Worm (Caenorhabditis elegans): ENCODE data around the gene cha-1.
A peak's percentile ranks its signal among the peaks of the same experiment; 100 is the strongest.

cha-1 gene

DNA sequence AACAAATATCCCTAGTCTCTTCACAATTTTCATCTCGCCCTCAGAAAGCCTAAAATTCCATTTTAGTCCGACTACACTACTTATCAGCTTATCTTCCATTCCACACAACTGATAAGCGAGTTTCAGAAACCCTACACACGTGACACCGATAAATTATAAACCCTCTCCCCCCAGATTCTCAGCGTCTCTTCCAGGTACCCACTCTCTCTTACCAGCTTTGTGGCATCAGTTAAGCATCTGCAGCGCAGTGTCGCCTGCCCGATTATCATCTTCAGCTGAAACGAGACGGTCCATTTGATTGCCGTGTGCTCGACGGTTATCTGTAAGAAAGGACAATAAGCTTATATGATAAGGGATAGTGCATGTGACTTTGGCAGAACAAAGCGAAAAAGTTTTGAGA lies 12.7 kb downstream of the cha-1 start (continued):
- TF ChIP-seq nhr-67 (tag; optimal IDR thresholded peaks at IDR 0.05): no peak

DNA sequence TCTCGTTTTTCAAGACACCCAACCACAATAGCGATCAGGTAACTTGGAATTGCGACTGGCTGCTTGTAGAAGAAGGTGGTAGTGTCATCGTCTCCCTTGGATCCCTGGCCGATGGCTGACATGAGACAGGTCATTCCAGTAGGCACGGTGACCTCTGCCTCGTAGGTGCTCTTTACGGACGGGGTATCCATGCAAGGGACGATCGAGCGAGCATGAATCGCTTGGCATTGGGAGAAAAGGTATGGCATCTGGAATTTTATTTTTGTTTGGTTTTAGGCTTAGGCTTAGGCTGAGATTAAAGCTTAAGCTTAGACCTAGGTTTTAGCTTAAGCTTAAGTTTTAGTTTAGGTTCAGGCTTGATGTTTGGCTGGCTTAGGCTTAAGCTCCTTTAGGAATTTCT lies 13.5 kb downstream of the cha-1 start:
- TF ChIP-seq aly-2 (tag; optimal IDR thresholded peaks at IDR 0.05) (no peak), tbx-2 (tag; optimal IDR thresholded peaks at IDR 0.05) (no peak), elt-3 (tag; optimal IDR thresholded peaks at IDR 0.05) (no peak), fkh-10 (GFP tag; optimal IDR thresholded peaks at IDR 0.05) (no peak), nhr-43 (tag; optimal IDR thresholded peaks at IDR 0.05; ENCODE audit: poor library complexity, severe bottlenecking) (no peak), daf-12 (tag; optimal IDR thresholded peaks at IDR 0.05) (no peak), nhr-77 (tag; optimal IDR thresholded peaks at IDR 0.05) (no peak), ama-1 (optimal IDR thresholded peaks at IDR 0.05) (no peak), ceh-9 (tag; optimal IDR thresholded peaks at IDR 0.05) (no peak), pqm-1 (tag; optimal IDR thresholded peaks at IDR 0.05) (no peak), egl-5 (tag; optimal IDR thresholded peaks at IDR 0.05) (no peak), jun-1 (tag; optimal IDR thresholded peaks at IDR 0.05) (no peak), ceh-82 (tag; optimal IDR thresholded peaks at IDR 0.05) (no peak), ceh-28 (tag; optimal IDR thresholded peaks at IDR 0.05) (no peak), mml-1 (tag; optimal IDR thresholded peaks at IDR 0.05) (no peak), lsy-12 (tag; optimal IDR thresholded peaks at IDR 0.05) (no peak), eor-1 (tag; optimal IDR thresholded peaks at IDR 0.05) (no peak), nhr-67 (tag; optimal IDR thresholded peaks at IDR 0.05) (no peak)

DNA sequence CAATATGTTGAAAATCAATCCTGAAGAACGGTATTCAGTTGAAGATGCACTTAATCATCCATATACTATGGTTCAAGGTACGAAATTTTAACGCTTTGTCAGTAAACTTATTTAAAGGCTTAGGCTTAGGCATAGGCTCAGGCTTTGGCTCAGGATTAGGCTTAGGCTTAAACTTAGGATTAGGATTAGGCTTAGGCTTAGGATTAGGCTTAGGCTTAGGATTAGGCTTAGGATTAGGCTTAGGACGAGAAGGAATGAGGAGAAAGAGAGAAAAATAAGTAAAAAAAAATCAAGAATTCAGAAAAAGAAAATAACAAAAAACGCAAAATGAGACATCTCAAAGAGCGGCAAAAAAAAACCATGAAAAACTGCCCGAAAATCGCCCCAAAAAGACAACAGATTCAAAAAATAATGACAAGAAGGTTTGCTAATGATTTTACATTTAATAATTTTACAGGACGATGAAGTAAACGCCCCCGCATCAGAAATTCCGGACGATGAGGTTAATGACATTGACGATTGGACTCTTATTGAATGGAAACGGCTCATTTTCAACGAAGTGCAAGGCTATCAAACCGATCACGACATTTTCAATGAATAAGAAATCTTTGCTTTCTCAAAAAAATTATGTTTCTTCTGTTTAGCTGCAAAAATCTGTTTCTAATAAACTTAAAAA lies 15.8 kb downstream of the cha-1 start:
- TF ChIP-seq lin-39 (tag; optimal IDR thresholded peaks at IDR 0.05) (no peak), unc-39 (tag; optimal IDR thresholded peaks at IDR 0.05) (no peak), elt-2 (tag; optimal IDR thresholded peaks at IDR 0.05) (peak; percentile 18), skn-1 (tag; optimal IDR thresholded peaks at IDR 0.05) (no peak)

DNA sequence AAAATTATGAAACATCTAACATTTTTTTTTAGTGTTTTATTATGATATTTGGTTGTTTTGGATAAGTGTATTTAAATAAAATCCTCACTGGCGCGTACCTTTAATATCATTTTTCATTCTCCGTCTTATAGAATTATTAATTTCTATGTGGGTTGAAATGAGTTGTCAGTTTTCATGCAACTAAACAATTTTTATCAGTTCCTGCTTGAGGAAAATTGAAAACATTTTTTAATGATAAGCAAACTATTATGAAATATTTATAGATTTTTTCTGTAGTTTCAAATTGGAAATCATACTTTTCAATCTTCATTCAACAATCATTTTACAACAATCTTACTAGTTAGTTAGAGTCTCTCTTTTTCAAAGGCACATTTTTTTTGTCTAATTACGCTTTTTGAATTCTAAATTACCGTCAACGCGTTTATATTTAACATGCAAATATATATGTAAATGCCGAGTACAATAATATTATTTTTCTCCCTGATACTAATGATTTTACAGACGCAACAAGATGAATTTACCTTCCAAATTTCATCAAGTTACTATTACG lies 18.1 kb downstream of the cha-1 start, which contains the start of the genes Y37E11B.10 and kgb-2:
TSS of gene Y37E11B.10 (minus strand) at position 182 of the 550 bp plus-strand sequence.
TSS of gene kgb-2 (plus strand) at position 500 of the 550 bp plus-strand sequence.
- TF ChIP-seq nhr-67 (tag; optimal IDR thresholded peaks at IDR 0.05) (no peak), elt-2 (tag; optimal IDR thresholded peaks at IDR 0.05) (peak; percentile 59)

DNA sequence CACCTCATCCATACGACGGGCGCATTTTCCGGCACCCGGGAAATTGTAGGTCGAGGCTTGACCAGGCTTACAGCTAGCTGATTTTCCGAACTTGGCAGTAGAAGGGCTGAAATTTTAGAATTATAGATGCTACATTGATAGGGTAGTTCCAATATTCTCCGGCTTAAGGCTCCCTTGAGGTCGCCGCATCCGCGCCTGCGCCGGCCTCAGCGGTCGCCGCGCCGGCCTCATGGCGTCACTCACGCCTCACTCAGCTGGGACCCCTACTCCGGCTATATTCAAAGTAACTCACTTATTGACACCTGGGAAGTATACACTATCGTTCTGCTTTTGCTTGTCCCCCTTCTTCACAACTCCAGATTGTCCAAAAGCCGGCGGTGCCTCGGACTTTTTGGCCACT lies 20.4 kb downstream of the cha-1 start:
- no peak for TF ChIP-seq fos-1 (tag; optimal IDR thresholded peaks at IDR 0.05)
- no peak for TF ChIP-seq skn-1 (tag; optimal IDR thresholded peaks at IDR 0.05)
- no peak for TF ChIP-seq nfya-1 (tag; optimal IDR thresholded peaks at IDR 0.05; ENCODE audit: insufficient read depth)
- TF ChIP-seq unc-39 (tag; optimal IDR thresholded peaks at IDR 0.05): no peak

DNA sequence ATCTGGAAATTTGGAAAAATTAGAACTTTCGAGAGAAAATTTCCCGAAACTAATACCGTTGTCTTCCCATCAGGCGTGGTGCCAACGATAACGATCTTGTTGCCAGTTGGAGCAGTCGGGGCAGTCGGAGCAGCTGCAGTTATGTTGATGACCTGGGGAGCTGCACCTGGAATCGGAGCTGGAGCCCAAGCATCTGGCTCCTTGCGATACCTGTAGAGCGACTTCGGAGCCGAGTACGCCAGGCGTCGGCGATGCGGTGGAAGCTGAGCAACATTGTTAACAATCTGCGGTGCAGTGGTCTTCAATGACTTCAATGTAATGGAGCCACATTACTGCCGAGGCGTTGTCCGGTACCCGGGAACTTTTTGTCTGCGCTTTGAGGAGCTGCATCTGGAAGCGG lies 22.7 kb downstream of the cha-1 start:
- TF ChIP-seq ceh-9 (tag; optimal IDR thresholded peaks at IDR 0.05): no peak
- TF ChIP-seq hmg-11 (tag; optimal IDR thresholded peaks at IDR 0.05): no peak
- TF ChIP-seq daf-12 (tag; optimal IDR thresholded peaks at IDR 0.05): no peak
- no peak for TF ChIP-seq ceh-28 (tag; optimal IDR thresholded peaks at IDR 0.05)
- TF ChIP-seq nhr-12 (tag; optimal IDR thresholded peaks at IDR 0.05): no peak
- no peak for TF ChIP-seq unc-39 (tag; optimal IDR thresholded peaks at IDR 0.05)
- no peak for TF ChIP-seq nhr-67 (tag; optimal IDR thresholded peaks at IDR 0.05)
- no peak for TF ChIP-seq nfya-1 (tag; optimal IDR thresholded peaks at IDR 0.05; ENCODE audit: insufficient read depth)
- no peak for TF ChIP-seq lin-39 (tag; optimal IDR thresholded peaks at IDR 0.05)
- TF ChIP-seq R02D3.7 (tag; optimal IDR thresholded peaks at IDR 0.05): no peak
- no peak for TF ChIP-seq eor-1 (tag; optimal IDR thresholded peaks at IDR 0.05)
- TF ChIP-seq aly-2 (tag; optimal IDR thresholded peaks at IDR 0.05): no peak
- TF ChIP-seq elt-1 (tag; optimal IDR thresholded peaks at IDR 0.05): no peak
- TF ChIP-seq nhr-237 (tag; optimal IDR thresholded peaks at IDR 0.05): no peak
- no peak for TF ChIP-seq mdl-1 (tag; optimal IDR thresholded peaks at IDR 0.05)
- no peak for TF ChIP-seq jun-1 (tag; optimal IDR thresholded peaks at IDR 0.05)
- TF ChIP-seq unc-62 (GFP tag; optimal IDR thresholded peaks at IDR 0.05): no peak
- no peak for TF ChIP-seq elt-2 (tag; optimal IDR thresholded peaks at IDR 0.05)
